Worm (Caenorhabditis elegans): ENCODE measurements around the gene F13D12.3.

The F13D12.3 gene

DNA sequence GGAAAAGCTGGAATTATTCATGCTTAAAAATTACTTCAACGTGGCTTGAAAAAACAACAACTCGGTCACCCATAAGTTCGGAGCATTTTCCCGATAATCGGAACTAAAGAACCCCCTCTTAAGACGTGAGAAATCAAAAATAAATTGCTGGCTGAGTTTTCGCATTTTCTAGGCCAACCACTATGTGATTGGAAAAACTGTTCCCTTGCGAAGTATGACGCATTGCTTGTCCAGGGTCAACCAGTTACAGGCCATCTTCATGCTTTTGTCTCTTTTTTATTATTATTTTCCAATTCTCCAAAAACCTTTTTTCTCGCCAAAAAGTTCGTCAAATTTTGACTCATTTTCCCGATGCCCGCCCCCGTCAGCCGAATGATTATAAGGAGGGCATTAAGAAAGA lies at the start of gene F13D12.3:
F13D12.3 (plus strand) TSS at position 301 of the 400 bp plus-strand sequence.
- TF ChIP-seq nhr-6 (tag; optimal IDR thresholded peaks at IDR 0.05), result no peak
- TF ChIP-seq unc-62 (GFP tag; optimal IDR thresholded peaks at IDR 0.05), result no peak
- no peak for TF ChIP-seq peb-1 (tag; optimal IDR thresholded peaks at IDR 0.05)
- TF ChIP-seq nhr-10 (tag; optimal IDR thresholded peaks at IDR 0.05), result no peak
- no peak for TF ChIP-seq unc-39 (tag; optimal IDR thresholded peaks at IDR 0.05)
- TF ChIP-seq egl-27 (tag; optimal IDR thresholded peaks at IDR 0.05), result no peak
- no peak for TF ChIP-seq ceh-82 (tag; optimal IDR thresholded peaks at IDR 0.05)
- TF ChIP-seq snpc-4 (tag; optimal IDR thresholded peaks at IDR 0.05), result no peak
- TF ChIP-seq skn-1 (tag; optimal IDR thresholded peaks at IDR 0.05), result no peak
- TF ChIP-seq sma-3 (GFP tag; optimal IDR thresholded peaks at IDR 0.05), result no peak
- TF ChIP-seq ztf-1 (GFP tag; conservative IDR thresholded peaks at IDR 0.05), result no peak
- TF ChIP-seq mdl-1 (tag; optimal IDR thresholded peaks at IDR 0.05), result no peak
- TF ChIP-seq ztf-4 (tag; optimal IDR thresholded peaks at IDR 0.05), result no peak
- TF ChIP-seq ceh-16 (tag; optimal IDR thresholded peaks at IDR 0.05), result no peak
- TF ChIP-seq dmd-4 (tag; optimal IDR thresholded peaks at IDR 0.05), result no peak
- no peak for TF ChIP-seq elt-3 (tag; optimal IDR thresholded peaks at IDR 0.05)
- no peak for TF ChIP-seq gmeb-1 (tag; optimal IDR thresholded peaks at IDR 0.05)

ce11 chrII:11675877-11676473 lies 44.2 kb upstream of the F13D12.3 start, which contains the start of the genes trr-1 and C47D12.2:
TSS of gene trr-1 (minus strand) at chrII:11675927.
TSS of gene C47D12.2 (plus strand) at chrII:11676306.
- TF ChIP-seq nhr-129 (tag; optimal IDR thresholded peaks at IDR 0.05) (peak; percentile 81), mab-5 (tag; optimal IDR thresholded peaks at IDR 0.05) (peak; percentile 2), nhr-6 (tag; optimal IDR thresholded peaks at IDR 0.05) (no peak), crh-2 (tag; optimal IDR thresholded peaks at IDR 0.05) (no peak), ztf-11 (tag; optimal IDR thresholded peaks at IDR 0.05) (no peak), ceh-16 (tag; optimal IDR thresholded peaks at IDR 0.05) (no peak), Y55F3AM.14 (GFP tag; optimal IDR thresholded peaks at IDR 0.05) (no peak), lin-13 (GFP tag; optimal IDR thresholded peaks at IDR 0.05) (no peak), R02D3.7 (tag; optimal IDR thresholded peaks at IDR 0.05) (peak; percentile 14), sem-4 (tag; optimal IDR thresholded peaks at IDR 0.05) (no peak), unc-39 (tag; optimal IDR thresholded peaks at IDR 0.05) (no peak), nhr-11 (tag; optimal IDR thresholded peaks at IDR 0.05) (no peak), F13H6.1 (tag; optimal IDR thresholded peaks at IDR 0.05) (no peak), ZK546.5 (tag; optimal IDR thresholded peaks at IDR 0.05) (no peak), elt-3 (tag; optimal IDR thresholded peaks at IDR 0.05) (no peak), sma-3 (GFP tag; optimal IDR thresholded peaks at IDR 0.05) (peak; percentile 64), lsy-2 (tag; optimal IDR thresholded peaks at IDR 0.05) (peak in 1 of 2 experiments; percentile 69), gmeb-1 (tag; optimal IDR thresholded peaks at IDR 0.05) (no peak), sma-9 (GFP tag; optimal IDR thresholded peaks at IDR 0.05) (peak; percentile 54), sma-9 (tag; optimal IDR thresholded peaks at IDR 0.05) (no peak), ztf-1 (GFP tag; conservative IDR thresholded peaks at IDR 0.05) (no peak), nhr-10 (tag; optimal IDR thresholded peaks at IDR 0.05) (no peak), unc-62 (GFP tag; optimal IDR thresholded peaks at IDR 0.05) (no peak), nhr-21 (tag; optimal IDR thresholded peaks at IDR 0.05) (peak; percentile 10), ztf-4 (tag; optimal IDR thresholded peaks at IDR 0.05) (no peak), fos-1 (tag; optimal IDR thresholded peaks at IDR 0.05) (peak; percentile 43), ama-1 (optimal IDR thresholded peaks at IDR 0.05) (no peak), peb-1 (tag; optimal IDR thresholded peaks at IDR 0.05) (no peak), nhr-77 (tag; optimal IDR thresholded peaks at IDR 0.05) (no peak), blmp-1 (tag; optimal IDR thresholded peaks at IDR 0.05; ENCODE audit: insufficient read depth) (no peak), snpc-4 (tag; optimal IDR thresholded peaks at IDR 0.05) (no peak), aly-2 (tag; optimal IDR thresholded peaks at IDR 0.05) (no peak), lin-39 (tag; optimal IDR thresholded peaks at IDR 0.05) (no peak), lin-11 (tag; optimal IDR thresholded peaks at IDR 0.05) (peak; percentile 58), nhr-237 (tag; optimal IDR thresholded peaks at IDR 0.05) (no peak), zag-1 (tag; optimal IDR thresholded peaks at IDR 0.05) (no peak), alr-1 (tag; optimal IDR thresholded peaks at IDR 0.05) (no peak), nhr-12 (tag; optimal IDR thresholded peaks at IDR 0.05) (no peak), mdl-1 (tag; optimal IDR thresholded peaks at IDR 0.05) (no peak), skn-1 (tag; optimal IDR thresholded peaks at IDR 0.05) (no peak)
